Worm (Caenorhabditis elegans) whole organism, L4 larva: ENCODE data around the gene lpin-1.

Experiments
- D1046.2 ChIP-seq: fragments of 200-800 bp; sonication (Bioruptor generic); IDR thresholded peaks from 2 replicates; pipeline ENCODE4 v1.3.6; 2022; ENCODE audit warnings: missing genetic modification characterization, missing compliant biosample characterization
- F26F4.8 ChIP-seq: fragments of 200-800 bp; sonication (Bioruptor generic); conservative IDR thresholded peaks from 2 replicates; pipeline ENCODE4 v1.3.6; 2022; ENCODE audit warnings: missing genetic modification characterization, missing compliant biosample characterization
- F37D6.2 ChIP-seq: sonication (generic microtip); optimal IDR thresholded peaks from 2 replicates; lab custom pipeline; 2016; ENCODE audit warnings: mild to moderate bottlenecking, missing genetic modification characterization, missing compliant biosample characterization
- Y75B8A.6 ChIP-seq: fragments of 200-800 bp; sonication (Bioruptor generic); IDR thresholded peaks from 2 replicates; pipeline ENCODE4 v1.3.6; 2022; ENCODE audit warnings: missing genetic modification reagents, missing genetic modification characterization, missing compliant biosample characterization
- aha-1 ChIP-seq: fragments of 150-350 bp; peaks from one replicate; lab custom pipeline; 2014; ENCODE audit warnings: missing biosample characterization, missing genetic modification characterization
- aly-2 ChIP-seq: sonication (generic microtip); optimal IDR thresholded peaks from 2 replicates; lab custom pipeline; 2018; ENCODE audit warnings: missing biosample characterization, missing genetic modification characterization
- ama-1 ChIP-seq: fragments of 150-350 bp; optimal IDR thresholded peaks from 2 replicates; lab custom pipeline; 2014; ENCODE audit warnings: inconsistent platforms, mixed read lengths
- arid-1 ChIP-seq: fragments of 200-800 bp; sonication (Bioruptor generic); conservative IDR thresholded peaks from 2 replicates; pipeline ENCODE4 v1.3.6; 2022; ENCODE audit warnings: missing genetic modification reagents, missing genetic modification characterization, missing compliant biosample characterization
- ceh-28 ChIP-seq: fragments of 150-350 bp; optimal IDR thresholded peaks from 2 replicates; lab custom pipeline; 2014; ENCODE audit warnings: missing biosample characterization, missing genetic modification reagents, missing genetic modification characterization
- ces-1 ChIP-seq: fragments of 150-350 bp; sonication (generic microtip); optimal IDR thresholded peaks from 4 replicates; lab custom pipeline; 2014; ENCODE audit warnings: missing biosample characterization, missing genetic modification reagents, missing genetic modification characterization
- cey-2 ChIP-seq: sonication (generic microtip); optimal IDR thresholded peaks from 3 replicates; lab custom pipeline; 2017; ENCODE audit warnings: missing genetic modification characterization, mild to moderate bottlenecking, missing compliant biosample characterization, antibody characterized with exemption, borderline replicate concordance; ENCODE audit not compliant: insufficient read depth
- dmd-6 ChIP-seq: fragments of 200-800 bp; sonication (Bioruptor generic); IDR thresholded peaks from 2 replicates; pipeline ENCODE4 v1.3.6; 2022; ENCODE audit warnings: missing genetic modification reagents, missing genetic modification characterization, missing compliant biosample characterization
- dmd-8 ChIP-seq: fragments of 200-800 bp; sonication (Bioruptor generic); IDR thresholded peaks from 2 replicates; pipeline ENCODE4 v1.3.6; 2022; ENCODE audit warnings: missing genetic modification characterization, missing compliant biosample characterization
- dmd-9 ChIP-seq: fragments of 200-800 bp; sonication (Bioruptor generic); IDR thresholded peaks from 2 replicates; pipeline ENCODE4 v1.3.6; 2022; ENCODE audit warnings: missing genetic modification reagents, missing genetic modification characterization, missing compliant biosample characterization
- dve-1 ChIP-seq: sonication (generic microtip); optimal IDR thresholded peaks from 2 replicates; lab custom pipeline; 2017; ENCODE audit warnings: antibody characterized with exemption, mild to moderate bottlenecking, missing genetic modification characterization, missing compliant biosample characterization; ENCODE audit not compliant: insufficient read depth
- egl-27 ChIP-seq: sonication (generic microtip); optimal IDR thresholded peaks from 3 replicates; lab custom pipeline; 2017; ENCODE audit warnings: missing biosample characterization, missing genetic modification reagents, missing genetic modification characterization
- fkh-10 ChIP-seq: fragments of 150-350 bp; optimal IDR thresholded peaks from 2 replicates; lab custom pipeline; 2014; ENCODE audit warnings: missing biosample characterization, missing genetic modification reagents, missing genetic modification characterization
- hlh-11 ChIP-seq: fragments of 200-800 bp; sonication (Bioruptor generic); optimal IDR thresholded peaks from 2 replicates; lab custom pipeline; 2018; ENCODE audit warnings: mild to moderate bottlenecking, missing genetic modification characterization, missing compliant biosample characterization
- hlh-30 ChIP-seq: sonication (generic microtip); optimal IDR thresholded peaks from 2 replicates; lab custom pipeline; 2017; ENCODE audit warnings: antibody characterized with exemption, mild to moderate bottlenecking, missing genetic modification characterization, missing compliant biosample characterization; ENCODE audit not compliant: insufficient read depth
- hmg-1.1 ChIP-seq: fragments of 200-800 bp; sonication (Bioruptor generic); IDR thresholded peaks from 2 replicates; pipeline ENCODE4 v1.3.6; 2022; ENCODE audit warnings: missing genetic modification reagents, missing genetic modification characterization, missing compliant biosample characterization
- lin-29 ChIP-seq: fragments of 200-800 bp; sonication (Bioruptor generic); IDR thresholded peaks from 2 replicates; pipeline ENCODE4 v1.3.6; 2022; ENCODE audit warnings: missing genetic modification reagents, missing genetic modification characterization, missing compliant biosample characterization
- lin-38 ChIP-seq: fragments of 200-800 bp; sonication (Bioruptor generic); IDR thresholded peaks from 2 replicates; pipeline ENCODE4 v1.3.6; 2022; ENCODE audit warnings: missing genetic modification reagents, missing genetic modification characterization, missing compliant biosample characterization
- lin-39 ChIP-seq: fragments of 150-350 bp; optimal IDR thresholded peaks from 2 replicates; lab custom pipeline; 2014; ENCODE audit warnings: missing biosample characterization, missing genetic modification reagents, missing genetic modification characterization
- lsy-2 ChIP-seq, 2 experiments: fragments of 150-350 bp in 1 of 2; sonication (generic microtip) in 1 of 2; optimal IDR thresholded peaks; 2 replicates each; lab custom pipeline; 2014 to 2017; ENCODE audit warnings: missing biosample characterization in 2 of 2, missing genetic modification characterization in 2 of 2
- madf-5 ChIP-seq, 2 experiments: fragments of 200-800 bp; sonication (Bioruptor generic); IDR thresholded peaks; 2 replicates each; pipeline ENCODE4 v1.3.6; 2022; ENCODE audit warnings: missing compliant biosample characterization in 2 of 2, missing genetic modification characterization in 2 of 2
- madf-9 ChIP-seq: fragments of 200-800 bp; sonication (Bioruptor generic); conservative IDR thresholded peaks from 2 replicates; pipeline ENCODE4 v1.3.6; 2022; ENCODE audit warnings: missing genetic modification reagents, missing genetic modification characterization, missing compliant biosample characterization
- mes-2 ChIP-seq: sonication (generic microtip); optimal IDR thresholded peaks from 2 replicates; lab custom pipeline; 2016; ENCODE audit warnings: missing genotype, mild to moderate bottlenecking, missing genetic modification characterization, missing compliant biosample characterization; ENCODE audit not compliant: poor library complexity, severe bottlenecking
- mxl-2 ChIP-seq: fragments of 200-800 bp; sonication (Bioruptor generic); conservative IDR thresholded peaks from 2 replicates; pipeline ENCODE4 v1.3.6; 2022; ENCODE audit warnings: missing genetic modification reagents, missing genetic modification characterization, missing compliant biosample characterization
- nhr-10 ChIP-seq: fragments of 150-350 bp; optimal IDR thresholded peaks from 2 replicates; lab custom pipeline; 2014; ENCODE audit warnings: missing biosample characterization, missing genetic modification characterization
- nhr-11 ChIP-seq: fragments of 150-350 bp; optimal IDR thresholded peaks from 2 replicates; lab custom pipeline; 2014; ENCODE audit warnings: missing biosample characterization, missing genetic modification characterization
- nhr-111 ChIP-seq: fragments of 200-800 bp; sonication (Bioruptor generic); optimal IDR thresholded peaks from 2 replicates; lab custom pipeline; 2018; ENCODE audit warnings: mild to moderate bottlenecking, missing genetic modification characterization, missing compliant biosample characterization
- nhr-237 ChIP-seq: sonication (generic microtip); optimal IDR thresholded peaks from 2 replicates; lab custom pipeline; 2017; ENCODE audit warnings: missing biosample characterization, missing genetic modification characterization
- nhr-25 ChIP-seq: sonication (generic microtip); optimal IDR thresholded peaks from 2 replicates; lab custom pipeline; 2017; ENCODE audit warnings: missing genetic modification characterization, mild to moderate bottlenecking, missing compliant biosample characterization, antibody characterized with exemption, moderate library complexity, borderline replicate concordance; ENCODE audit not compliant: insufficient read depth
- nhr-28 ChIP-seq: fragments of 150-350 bp; optimal IDR thresholded peaks from 2 replicates; lab custom pipeline; 2014; ENCODE audit warnings: missing biosample characterization, missing genetic modification characterization
- nhr-42 ChIP-seq: fragments of 200-800 bp; sonication (Bioruptor generic); IDR thresholded peaks from 2 replicates; pipeline ENCODE4 v1.3.6; 2022; ENCODE audit warnings: missing genetic modification characterization, missing compliant biosample characterization
- nhr-6 ChIP-seq: fragments of 150-350 bp; optimal IDR thresholded peaks from 2 replicates; lab custom pipeline; 2014; ENCODE audit warnings: missing biosample characterization, missing genetic modification characterization
- nhr-77 ChIP-seq: fragments of 150-350 bp; optimal IDR thresholded peaks from 2 replicates; lab custom pipeline; 2014; ENCODE audit warnings: missing biosample characterization, missing genetic modification characterization
- php-3 ChIP-seq: fragments of 200-800 bp; sonication (Bioruptor generic); IDR thresholded peaks from 2 replicates; pipeline ENCODE4 v1.3.6; 2022; ENCODE audit warnings: missing genetic modification reagents, missing genetic modification characterization, missing compliant biosample characterization
- rbr-2 ChIP-seq: sonication (generic microtip); optimal IDR thresholded peaks from 2 replicates; lab custom pipeline; 2016; ENCODE audit warnings: missing genotype, missing genetic modification characterization, missing compliant biosample characterization
- saeg-2 ChIP-seq: fragments of 200-800 bp; sonication (Bioruptor generic); IDR thresholded peaks from 2 replicates; pipeline ENCODE4 v1.3.6; 2022; ENCODE audit warnings: missing genetic modification reagents, missing genetic modification characterization, missing compliant biosample characterization
- set-16 ChIP-seq: fragments of 200-800 bp; sonication (Bioruptor generic); IDR thresholded peaks from 2 replicates; pipeline ENCODE4 v1.3.6; 2022; ENCODE audit warnings: missing genetic modification reagents, missing genetic modification characterization, missing compliant biosample characterization
- snpc-1.2 ChIP-seq: fragments of 200-800 bp; sonication (Bioruptor generic); IDR thresholded peaks from 2 replicates; pipeline ENCODE4 v1.3.6; 2022; ENCODE audit warnings: missing genetic modification reagents, missing genetic modification characterization, missing compliant biosample characterization
- tag-97 ChIP-seq: fragments of 200-800 bp; sonication (Bioruptor generic); IDR thresholded peaks from 2 replicates; pipeline ENCODE4 v1.3.6; 2022; ENCODE audit warnings: missing genetic modification characterization, missing compliant biosample characterization
- unc-39 ChIP-seq: sonication (generic microtip); optimal IDR thresholded peaks from 2 replicates; lab custom pipeline; 2017; ENCODE audit warnings: missing biosample characterization, missing genetic modification characterization
- vab-7 ChIP-seq: fragments of 200-800 bp; sonication (Bioruptor generic); IDR thresholded peaks from 2 replicates; pipeline ENCODE4 v1.3.6; 2022; ENCODE audit warnings: missing genetic modification reagents, missing genetic modification characterization, missing compliant biosample characterization
- zag-1 ChIP-seq: fragments of 150-350 bp; optimal IDR thresholded peaks from 2 replicates; lab custom pipeline; 2014; ENCODE audit warnings: missing biosample characterization, missing genetic modification characterization
- zfp-2 ChIP-seq: sonication (generic microtip); optimal IDR thresholded peaks from 2 replicates; lab custom pipeline; 2016; ENCODE audit warnings: mild to moderate bottlenecking, missing genetic modification characterization, missing compliant biosample characterization
- zfp-3 ChIP-seq: fragments of 200-800 bp; sonication (Bioruptor generic); conservative IDR thresholded peaks from 2 replicates; pipeline ENCODE4 v1.3.6; 2022; ENCODE audit warnings: missing genetic modification reagents, missing genetic modification characterization, missing compliant biosample characterization
- zip-11 ChIP-seq: fragments of 200-800 bp; sonication (Bioruptor generic); IDR thresholded peaks from 2 replicates; pipeline ENCODE4 v1.3.6; 2022; ENCODE audit warnings: missing genetic modification characterization, missing compliant biosample characterization
- zip-2 ChIP-seq: fragments of 150-350 bp; optimal IDR thresholded peaks from 2 replicates; lab custom pipeline; 2014; ENCODE audit warnings: missing biosample characterization, missing genetic modification characterization

lpin-1 gene

DNA sequence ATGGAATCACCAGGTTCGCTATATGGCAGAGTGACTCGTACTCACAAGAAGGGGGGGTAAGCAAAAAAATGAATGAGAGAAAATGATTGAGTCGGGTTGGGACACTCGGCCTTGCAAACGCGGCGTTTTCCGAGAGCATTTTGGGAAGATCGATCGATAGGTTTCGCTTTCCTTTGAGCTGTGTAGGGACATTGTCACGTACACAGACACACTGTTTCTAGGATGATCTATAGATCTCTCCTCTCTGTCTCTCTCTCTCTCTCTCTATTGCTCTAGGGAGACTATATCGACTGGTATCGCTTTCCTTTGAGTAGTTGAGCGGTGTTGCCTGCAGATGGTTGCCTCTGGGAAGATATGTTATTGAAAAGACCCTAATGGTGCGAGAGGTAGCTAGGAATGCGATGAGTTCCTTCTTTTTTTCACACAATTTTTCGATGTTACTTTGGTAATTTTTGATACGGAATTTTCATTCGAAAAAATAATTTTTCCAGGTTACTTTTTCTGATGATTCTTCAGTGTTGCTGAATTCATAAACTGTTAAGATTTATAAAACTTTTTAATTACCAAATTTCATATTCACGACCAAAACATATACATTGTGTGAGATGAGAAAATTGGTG is 4.1 kb downstream of the lpin-1 start, which contains the start of gene H37A05.4:
Gene H37A05.4 (minus strand): TSS at position 51 of the 620 bp plus-strand sequence.
- TF ChIP-seq dmd-8 (GFP tag; lab: Robert Waterston, UW): no peak
- TF ChIP-seq mxl-2: no peak
- peak in 1 of 2 experiments; percentile 78; a peak in 1 of 4 replicates for TF ChIP-seq madf-5 (GFP tag; IDR thresholded peaks at IDR 0.05; lab: Robert Waterston, UW)
- no peak for TF ChIP-seq fkh-10
- no peak for TF ChIP-seq nhr-77
- no peak for TF ChIP-seq lsy-2 (tag; optimal IDR thresholded peaks at IDR 0.05; lab: Kevin White, UChicago)
- TF ChIP-seq hmg-1.1 (GFP tag; lab: Robert Waterston, UW): peak; percentile 47; the same call in 1 of the 2 replicates
- TF ChIP-seq nhr-42 (GFP tag; lab: Robert Waterston, UW): no peak
- no peak for TF ChIP-seq zag-1 (tag; lab: Kevin White, UChicago)
- no peak for TF ChIP-seq aly-2 (tag; lab: Kevin White, UChicago)
- no peak for TF ChIP-seq saeg-2 (GFP tag; lab: Robert Waterston, UW)
- no peak for TF ChIP-seq egl-27 (tag; lab: Kevin White, UChicago)
- no peak; the same call in none of the 2 replicates for TF ChIP-seq vab-7 (GFP tag; lab: Robert Waterston, UW)
- no peak for TF ChIP-seq nhr-237 (tag; lab: Kevin White, UChicago)
- TF ChIP-seq nhr-28: peak; percentile 9
- peak; percentile 50 for TF ChIP-seq lin-38 (GFP tag; lab: Robert Waterston, UW)
- peak; percentile 23 for TF ChIP-seq hlh-11 (tag; lab: Kevin White, UChicago)
- no peak for TF ChIP-seq nhr-6 (tag; lab: Kevin White, UChicago)
- TF ChIP-seq F26F4.8 (GFP tag; lab: Robert Waterston, UW): no peak
- no peak for TF ChIP-seq dmd-9
- TF ChIP-seq nhr-11 (tag; lab: Kevin White, UChicago): no peak
- TF ChIP-seq F37D6.2 (tag; lab: Kevin White, UChicago): no peak
- TF ChIP-seq rbr-2 (tag; lab: Kevin White, UChicago): no peak
- no peak for TF ChIP-seq madf-9 (GFP tag; lab: Robert Waterston, UW)
- no peak for TF ChIP-seq cey-2 (tag; lab: Kevin White, UChicago)
- peak; percentile 31 for TF ChIP-seq dmd-6 (GFP tag; lab: Robert Waterston, UW)
- peak; percentile 35 for TF ChIP-seq zip-2 (tag; lab: Kevin White, UChicago)
- TF ChIP-seq set-16 (GFP tag; lab: Robert Waterston, UW): no peak
- no peak for TF ChIP-seq zip-11
- 0 out of 2 replicates have a peak, but pooled peaks have one; percentile 42 for TF ChIP-seq D1046.2 (GFP tag; lab: Robert Waterston, UW)
- TF ChIP-seq zfp-3 (GFP tag; lab: Robert Waterston, UW): peak; percentile 73
- peak; percentile 44; the same call in 1 of the 2 replicates for TF ChIP-seq php-3 (GFP tag; lab: Robert Waterston, UW)
- TF ChIP-seq nhr-111 (GFP tag; lab: Kevin White, UChicago): no peak
- TF ChIP-seq nhr-25 (tag; lab: Kevin White, UChicago): no peak
- peak; percentile 42; the same call in 1 of the 2 replicates for TF ChIP-seq arid-1 (GFP tag; lab: Robert Waterston, UW)
- TF ChIP-seq mes-2: peak; percentile 38
- no peak for TF ChIP-seq hlh-30 (tag; lab: Kevin White, UChicago)
- peak; percentile 29 for TF ChIP-seq dve-1
- no peak for TF ChIP-seq ces-1
- no peak for TF ChIP-seq nhr-10
- TF ChIP-seq tag-97 (GFP tag; lab: Robert Waterston, UW): no peak
- peak; percentile 68 for TF ChIP-seq ama-1 (lab: Kevin White, UChicago)
- TF ChIP-seq lin-29 (GFP tag; lab: Robert Waterston, UW): no peak
- no peak for TF ChIP-seq lin-39 (tag; lab: Kevin White, UChicago)
- TF ChIP-seq snpc-1.2: no peak
- TF ChIP-seq Y75B8A.6 (GFP tag; lab: Robert Waterston, UW): no peak
- peak; percentile 70 for TF ChIP-seq aha-1
- TF ChIP-seq zfp-2: no peak
- TF ChIP-seq ceh-28 (tag; lab: Kevin White, UChicago): no peak
- TF ChIP-seq unc-39 (tag; lab: Kevin White, UChicago): no peak
